Fruit fly (Drosophila melanogaster): ENCODE results near the gene OXA1L.

Gene OXA1L

DNA sequence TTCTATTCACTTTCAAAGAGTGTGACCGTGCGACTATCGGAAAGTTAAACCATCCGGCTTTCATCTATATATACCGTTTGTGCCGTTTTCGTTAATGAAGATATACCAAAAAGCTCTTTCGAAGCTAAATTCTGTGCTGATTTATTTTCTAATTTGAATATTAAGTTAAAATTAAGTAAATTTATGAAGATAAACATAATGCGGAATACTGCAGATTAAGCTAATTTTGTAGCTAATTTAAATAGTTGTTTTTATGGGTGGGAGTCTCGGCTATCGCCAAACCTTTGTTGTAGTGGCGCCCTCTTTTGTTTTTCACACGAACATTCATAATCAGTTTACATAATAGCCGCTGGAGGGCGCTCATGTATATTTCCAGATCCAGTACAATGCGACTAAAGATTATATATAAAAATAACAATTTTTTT lies 12.8 kb upstream of the OXA1L start, which contains the start of gene Aps (continued):
- TF ChIP-seq Rx (GFP tag; IDR thresholded peaks at IDR 0.05) (peak; percentile 28; the same call in 1 of the 2 replicates), CG4617 (GFP tag; optimal IDR thresholded peaks at IDR 0.05; ENCODE audit: borderline replicate concordance) (no peak), CG6272 (GFP tag; IDR thresholded peaks at IDR 0.05) (no peak), emc (GFP tag; optimal IDR thresholded peaks at IDR 0.05) (no peak), cad (GFP tag; optimal IDR thresholded peaks at IDR 0.05) (no peak), CG5953 (GFP tag; IDR thresholded peaks at IDR 0.05) (no peak), CG1024 (GFP tag; IDR thresholded peaks at IDR 0.05) (peak; percentile 58; the same call in 1 of the 2 replicates), CG13775 (GFP tag; optimal IDR thresholded peaks at IDR 0.05) (peak; percentile 30), dmrt99B (tag; optimal IDR thresholded peaks at IDR 0.05) (peak; percentile 15), CG33213 (GFP tag; optimal IDR thresholded peaks at IDR 0.05) (peak; percentile 6), CG12659 (GFP tag; optimal IDR thresholded peaks at IDR 0.05) (peak; percentile 82), lola (GFP tag; optimal IDR thresholded peaks at IDR 0.05) (no peak), HLH3B (GFP tag; IDR thresholded peaks at IDR 0.05) (peak; percentile 45; the same call in 1 of the 2 replicates), HmgD (GFP tag; optimal IDR thresholded peaks at IDR 0.05) (no peak), CG8924 (tag; optimal IDR thresholded peaks at IDR 0.05) (peak; percentile 5), CG9215 (GFP tag; IDR thresholded peaks at IDR 0.05) (no peak), Max (GFP tag; optimal IDR thresholded peaks at IDR 0.05) (peak; percentile 20), salm (tag; optimal IDR thresholded peaks at IDR 0.05) (no peak), zen2 (GFP tag; IDR thresholded peaks at IDR 0.05; ENCODE audit: partially characterized antibody) (no peak), CG31224 (GFP tag; IDR thresholded peaks at IDR 0.05) (no peak), CG3163 (GFP tag; optimal IDR thresholded peaks at IDR 0.05) (no peak), GATAe (GFP tag; conservative IDR thresholded peaks at IDR 0.05) (no peak), CG11560 (tag; IDR thresholded peaks at IDR 0.05) (no peak), gem (tag; optimal IDR thresholded peaks at IDR 0.05) (peak; percentile 62), prd (optimal IDR thresholded peaks at IDR 0.05) (no peak), prd (GFP tag; IDR thresholded peaks at IDR 0.05) (peak; percentile 59; the same call in 2 of the 3 replicates), Bdp1 (GFP tag; optimal IDR thresholded peaks at IDR 0.05) (no peak), sisA (GFP tag; IDR thresholded peaks at IDR 0.05) (peak; percentile 49), CHES-1-like (GFP tag; optimal IDR thresholded peaks at IDR 0.05) (no peak), CG13624 (GFP tag; optimal IDR thresholded peaks at IDR 0.05) (peak; percentile 23), vfl (GFP tag; optimal IDR thresholded peaks at IDR 0.05) (no peak), Med (GFP tag) (peak; percentile 91), chif (GFP tag; optimal IDR thresholded peaks at IDR 0.05) (peak in 1 of 2 experiments; percentile 68), sima (GFP tag; optimal IDR thresholded peaks at IDR 0.05) (no peak), vnd (GFP tag; IDR thresholded peaks at IDR 0.05; ENCODE audit: partially characterized antibody) (no peak), kah (GFP tag; optimal IDR thresholded peaks at IDR 0.05) (no peak), ewg (GFP tag; optimal IDR thresholded peaks at IDR 0.05) (peak; percentile 10), CG3065 (GFP tag; optimal IDR thresholded peaks at IDR 0.05) (no peak), Atf-2 (GFP tag; optimal IDR thresholded peaks at IDR 0.05) (peak; percentile 36), CG10366 (GFP tag; IDR thresholded peaks at IDR 0.05) (no peak), trh (GFP tag; optimal IDR thresholded peaks at IDR 0.05) (no peak), Xrp1 (GFP tag; IDR thresholded peaks at IDR 0.05) (no peak), CG9932 (GFP tag; IDR thresholded peaks at IDR 0.05) (peak; percentile 79), B-H2 (GFP tag; optimal IDR thresholded peaks at IDR 0.05) (peak; percentile 19), Mad (GFP tag; optimal IDR thresholded peaks at IDR 0.05) (peak; percentile 17), CG17186 (GFP tag; optimal IDR thresholded peaks at IDR 0.05) (no peak), CG32532 (GFP tag; IDR thresholded peaks at IDR 0.05) (peak; percentile 89), CG1529 (GFP tag; optimal IDR thresholded peaks at IDR 0.05) (no peak), chinmo (GFP tag; IDR thresholded peaks at IDR 0.05; ENCODE audit: partially characterized antibody) (no peak), pros (GFP tag; optimal IDR thresholded peaks at IDR 0.05) (no peak), lov (optimal IDR thresholded peaks at IDR 0.05) (no peak), lov (GFP tag; IDR thresholded peaks at IDR 0.05) (no peak)
